Fruit fly (Drosophila melanogaster) whole organism, pupa: ENCODE data around the gene Atx-1.
A peak's percentile ranks its signal among the peaks of the same experiment; 100 is the strongest.

Source experiments
- CG13204 ChIP-seq: fragments of 200-800 bp; sonication (Bioruptor generic); optimal IDR thresholded peaks from 2 replicates; lab custom pipeline; 2018; ENCODE audit warnings: missing biosample characterization, mild to moderate bottlenecking, missing genetic modification characterization, moderate library complexity
- CG34367 ChIP-seq: fragments of 200-800 bp; sonication (Bioruptor generic); optimal IDR thresholded peaks from 2 replicates; lab custom pipeline; 2018; ENCODE audit warnings: missing biosample characterization, mild to moderate bottlenecking, missing genetic modification characterization
- CG8159 ChIP-seq: fragments of 200-800 bp; sonication (Bioruptor generic); optimal IDR thresholded peaks from 3 replicates; lab custom pipeline; 2018; ENCODE audit warnings: missing biosample characterization, mild to moderate bottlenecking, missing genetic modification characterization, moderate library complexity
- D1 ChIP-seq: fragments of 200-800 bp; sonication (Bioruptor generic); optimal IDR thresholded peaks from 2 replicates; lab custom pipeline; 2018; ENCODE audit warnings: missing biosample characterization, mild to moderate bottlenecking, missing genetic modification characterization, moderate library complexity
- gl ChIP-seq: fragments of 200-800 bp; sonication (Bioruptor generic); optimal IDR thresholded peaks from 2 replicates; lab custom pipeline; 2018; ENCODE audit warnings: missing biosample characterization, mild to moderate bottlenecking, missing genetic modification characterization

- no peak for TF ChIP-seq gl (tag; lab: Kevin White, UChicago)
- peak; percentile 5 for TF ChIP-seq CG8159 (tag; lab: Kevin White, UChicago)
- peak; percentile 1 for TF ChIP-seq CG34367
- TF ChIP-seq D1 (tag; lab: Kevin White, UChicago) = no peak
- TF ChIP-seq CG13204 (GFP tag; lab: Kevin White, UChicago) = no peak
Measured at dm6 chrX:6778780-6779179, 44.2 kb upstream of the Atx-1 start.
